Fruit fly (Drosophila melanogaster) whole organism, embryonic: ENCODE results near the gene scny.

Experiments used
- ATbp ChIP-seq: fragments of 200-800 bp; sonication (Bioruptor generic); optimal IDR thresholded peaks from 2 replicates; lab custom pipeline; 2017; ENCODE audit warnings: missing biosample characterization, mild to moderate bottlenecking, missing genetic modification characterization, missing genetic modification reagents
- BEAF-32 ChIP-seq: fragments of 200-800 bp; sonication (Bioruptor generic); optimal IDR thresholded peaks from 3 replicates; lab custom pipeline; 2017; ENCODE audit warnings: missing biosample characterization, missing genetic modification characterization, mild to moderate bottlenecking, moderate library complexity, missing genetic modification reagents
- Bgb ChIP-seq: fragments of 200-800 bp; sonication (Bioruptor generic); IDR thresholded peaks from 2 replicates; pipeline ENCODE4 v1.3.6; 2022; ENCODE audit warnings: missing biosample characterization, missing genetic modification characterization; ENCODE audit not compliant: partially characterized antibody
- Bteb2 ChIP-seq: fragments of 200-800 bp; sonication (Bioruptor generic); optimal IDR thresholded peaks from 2 replicates; lab custom pipeline; 2016; ENCODE audit warnings: missing biosample characterization, missing genetic modification characterization
- CG10267 ChIP-seq: fragments of 200-800 bp; sonication (Bioruptor generic); optimal IDR thresholded peaks from 2 replicates; lab custom pipeline; 2018; ENCODE audit warnings: missing biosample characterization, mild to moderate bottlenecking, missing genetic modification characterization, moderate library complexity
- CG10959 ChIP-seq: fragments of 200-800 bp; sonication (Bioruptor generic); IDR thresholded peaks from 2 replicates; pipeline ENCODE4 v1.3.6; 2022; ENCODE audit warnings: missing biosample characterization, missing genetic modification characterization
- CG11560 ChIP-seq: fragments of 200-800 bp; sonication (Bioruptor generic); IDR thresholded peaks from 3 replicates; pipeline ENCODE4 v1.3.6; 2022; ENCODE audit warnings: missing biosample characterization, missing genetic modification characterization
- CG12236 ChIP-seq: fragments of 200-800 bp; sonication (Bioruptor generic); optimal IDR thresholded peaks from 2 replicates; lab custom pipeline; 2016; ENCODE audit warnings: missing biosample characterization, missing genetic modification characterization
- CG1233 ChIP-seq: fragments of 200-800 bp; sonication (Bioruptor generic); optimal IDR thresholded peaks from 4 replicates; lab custom pipeline; 2018; ENCODE audit warnings: missing biosample characterization, mild to moderate bottlenecking, missing genetic modification characterization
- CG13287 ChIP-seq: fragments of 200-800 bp; sonication (Bioruptor generic); IDR thresholded peaks from 2 replicates; pipeline ENCODE4 v1.3.6; 2022; ENCODE audit warnings: missing biosample characterization, missing genetic modification characterization; ENCODE audit not compliant: partially characterized antibody
- CG13624 ChIP-seq: fragments of 200-800 bp; sonication (Bioruptor generic); optimal IDR thresholded peaks from 2 replicates; lab custom pipeline; 2016; ENCODE audit warnings: missing biosample characterization, missing genetic modification characterization
- CG15514 ChIP-seq: fragments of 200-800 bp; sonication (Bioruptor generic); optimal IDR thresholded peaks from 3 replicates; lab custom pipeline; 2017; ENCODE audit warnings: missing biosample characterization, missing genetic modification characterization, mild to moderate bottlenecking, moderate library complexity, missing genetic modification reagents
- CG17385 ChIP-seq: fragments of 200-800 bp; sonication (Bioruptor generic); optimal IDR thresholded peaks from 3 replicates; lab custom pipeline; 2018; ENCODE audit warnings: missing biosample characterization, mild to moderate bottlenecking, missing genetic modification characterization
- CG17568 ChIP-seq: fragments of 200-800 bp; sonication (Bioruptor generic); optimal IDR thresholded peaks from 2 replicates; lab custom pipeline; 2018; ENCODE audit warnings: missing biosample characterization, mild to moderate bottlenecking, missing genetic modification characterization, moderate library complexity
- CG17802 ChIP-seq: fragments of 200-800 bp; sonication (Bioruptor generic); optimal IDR thresholded peaks from 2 replicates; lab custom pipeline; 2018; ENCODE audit warnings: missing biosample characterization, mild to moderate bottlenecking, missing genetic modification characterization, moderate library complexity
- CG2875 ChIP-seq: fragments of 200-800 bp; sonication (Bioruptor generic); optimal IDR thresholded peaks from 2 replicates; lab custom pipeline; 2017; ENCODE audit warnings: missing biosample characterization, mild to moderate bottlenecking, missing genetic modification characterization, missing genetic modification reagents
- CG2889 ChIP-seq: fragments of 200-800 bp; sonication (Bioruptor generic); IDR thresholded peaks from 3 replicates; pipeline ENCODE4 v1.3.6; 2022; ENCODE audit warnings: missing biosample characterization, missing genetic modification characterization
- CG30403 ChIP-seq: fragments of 200-800 bp; sonication (Bioruptor generic); optimal IDR thresholded peaks from 3 replicates; lab custom pipeline; 2016; ENCODE audit warnings: missing biosample characterization, missing genetic modification characterization
- CG3726 ChIP-seq: fragments of 200-800 bp; sonication (Bioruptor generic); IDR thresholded peaks from 3 replicates; pipeline ENCODE4, ENCODE4 v1.3.6; 2022; ENCODE audit warnings: missing biosample characterization, missing genetic modification characterization
- CG3838 ChIP-seq: fragments of 200-800 bp; sonication (Bioruptor generic); optimal IDR thresholded peaks from 3 replicates; lab custom pipeline; 2016; ENCODE audit warnings: missing biosample characterization, missing genetic modification characterization
- CG4424 ChIP-seq: fragments of 200-800 bp; sonication (Bioruptor generic); optimal IDR thresholded peaks from 3 replicates; lab custom pipeline; 2016; ENCODE audit warnings: missing biosample characterization, missing genetic modification characterization
- CG8388 ChIP-seq: fragments of 200-800 bp; sonication (Bioruptor generic); optimal IDR thresholded peaks from 2 replicates; lab custom pipeline; 2019; ENCODE audit warnings: missing biosample characterization, mild to moderate bottlenecking, missing genetic modification characterization, moderate library complexity
- CTCF ChIP-seq: fragments of 200-800 bp; sonication (Bioruptor generic); optimal IDR thresholded peaks from 2 replicates; lab custom pipeline; 2017; ENCODE audit warnings: missing biosample characterization, mild to moderate bottlenecking, missing genetic modification characterization, moderate library complexity
- HHEX ChIP-seq: fragments of 200-800 bp; sonication (Bioruptor generic); optimal IDR thresholded peaks from 3 replicates; lab custom pipeline; 2017; ENCODE audit warnings: missing biosample characterization, mild to moderate bottlenecking, missing genetic modification characterization, missing genetic modification reagents
- HmgZ ChIP-seq: fragments of 200-800 bp; sonication (Bioruptor generic); optimal IDR thresholded peaks from 2 replicates; lab custom pipeline; 2018; ENCODE audit warnings: missing biosample characterization, mild to moderate bottlenecking, missing genetic modification characterization
- Hmr ChIP-seq: fragments of 200-800 bp; sonication (Bioruptor generic); optimal IDR thresholded peaks from 3 replicates; lab custom pipeline; 2017; ENCODE audit warnings: mild to moderate bottlenecking, missing biosample characterization, missing genetic modification reagents, missing genetic modification characterization
- Lpt ChIP-seq: fragments of >200 bp; optimal IDR thresholded peaks from 2 replicates; lab custom pipeline; 2018; ENCODE audit warnings: missing biosample characterization, missing genetic modification characterization
- Ravus ChIP-seq: fragments of 200-800 bp; sonication (Bioruptor generic); IDR thresholded peaks from 2 replicates; pipeline ENCODE4 v1.3.6; 2022; ENCODE audit warnings: missing biosample characterization, missing genetic modification characterization
- Side ChIP-seq: fragments of 200-800 bp; sonication (Bioruptor generic); optimal IDR thresholded peaks from 2 replicates; lab custom pipeline; 2016; ENCODE audit warnings: missing biosample characterization, missing genetic modification characterization
- Tbp ChIP-seq: fragments of >200 bp; optimal IDR thresholded peaks from 2 replicates; lab custom pipeline; 2018; ENCODE audit warnings: missing biosample characterization, missing genetic modification characterization
- ab ChIP-seq: fragments of 200-800 bp; sonication (Bioruptor generic); optimal IDR thresholded peaks from 2 replicates; lab custom pipeline; 2016; ENCODE audit warnings: missing biosample characterization, missing genetic modification characterization
- br ChIP-seq: fragments of >200 bp; optimal IDR thresholded peaks from 2 replicates; lab custom pipeline; 2017
- crc ChIP-seq: fragments of 200-800 bp; sonication (Bioruptor generic); optimal IDR thresholded peaks from 2 replicates; lab custom pipeline; 2016; ENCODE audit warnings: missing biosample characterization, missing genetic modification characterization
- crol ChIP-seq: fragments of 200-800 bp; sonication (Bioruptor generic); IDR thresholded peaks from 2 replicates; pipeline ENCODE4 v1.3.6; 2022; ENCODE audit warnings: missing biosample characterization, missing genetic modification characterization
- da ChIP-seq: fragments of 200-800 bp; sonication (Bioruptor generic); optimal IDR thresholded peaks from 2 replicates; lab custom pipeline; 2016; ENCODE audit warnings: missing biosample characterization, missing genetic modification characterization
- dmrt99B ChIP-seq: fragments of 200-800 bp; sonication (Bioruptor generic); optimal IDR thresholded peaks from 2 replicates; lab custom pipeline; 2018; ENCODE audit warnings: missing biosample characterization, mild to moderate bottlenecking, missing genetic modification characterization, moderate library complexity
- fd102C ChIP-seq: fragments of 200-800 bp; sonication (Bioruptor generic); optimal IDR thresholded peaks from 2 replicates; lab custom pipeline; 2018; ENCODE audit warnings: missing biosample characterization, mild to moderate bottlenecking, missing genetic modification characterization, moderate library complexity
- fu2 ChIP-seq: fragments of 200-800 bp; sonication (Bioruptor generic); optimal IDR thresholded peaks from 2 replicates; lab custom pipeline; 2016; ENCODE audit warnings: missing biosample characterization, missing genetic modification characterization
- gro ChIP-seq: fragments of 200-800 bp; sonication (Bioruptor generic); optimal IDR thresholded peaks from 2 replicates; lab custom pipeline; 2016; ENCODE audit warnings: missing biosample characterization, missing genetic modification characterization
- ind ChIP-seq: fragments of 200-800 bp; sonication (Bioruptor generic); optimal IDR thresholded peaks from 3 replicates; lab custom pipeline; 2016; ENCODE audit warnings: missing biosample characterization, missing genetic modification characterization
- jumu ChIP-seq: fragments of 200-800 bp; sonication (Bioruptor generic); optimal IDR thresholded peaks from 3 replicates; lab custom pipeline; 2016; ENCODE audit warnings: missing biosample characterization, missing genetic modification characterization
- kah ChIP-seq: fragments of 200-800 bp; sonication (Bioruptor generic); optimal IDR thresholded peaks from 2 replicates; lab custom pipeline; 2018; ENCODE audit warnings: missing biosample characterization, mild to moderate bottlenecking, missing genetic modification characterization
- nmo ChIP-seq: fragments of 200-800 bp; sonication (Bioruptor generic); optimal IDR thresholded peaks from 2 replicates; lab custom pipeline; 2018; ENCODE audit warnings: missing biosample characterization, mild to moderate bottlenecking, missing genetic modification characterization, moderate library complexity
- peb ChIP-seq: fragments of 200-800 bp; sonication (Bioruptor generic); IDR thresholded peaks from 2 replicates; pipeline ENCODE4 v1.3.6; 2022; ENCODE audit warnings: missing biosample characterization, missing genetic modification characterization
- pnt ChIP-seq: fragments of 200-800 bp; sonication (Bioruptor generic); optimal IDR thresholded peaks from 3 replicates; lab custom pipeline; 2016; ENCODE audit warnings: missing biosample characterization, missing genetic modification characterization
- ranshi ChIP-seq: fragments of 200-800 bp; sonication (Bioruptor generic); IDR thresholded peaks from 2 replicates; pipeline ENCODE4 v1.3.6; 2022; ENCODE audit warnings: missing biosample characterization, missing genetic modification characterization
- seq ChIP-seq: fragments of 200-800 bp; sonication (Bioruptor generic); IDR thresholded peaks from 2 replicates; pipeline ENCODE4 v1.3.6; 2022; ENCODE audit warnings: missing biosample characterization, missing genetic modification characterization
- sima ChIP-seq: fragments of 200-800 bp; sonication (Bioruptor generic); optimal IDR thresholded peaks from 2 replicates; lab custom pipeline; 2016; ENCODE audit warnings: missing biosample characterization, missing genetic modification characterization
- slbo ChIP-seq: fragments of 200-800 bp; sonication (Bioruptor generic); IDR thresholded peaks from 2 replicates; pipeline ENCODE4 v1.3.6; 2022; ENCODE audit warnings: missing biosample characterization, missing genetic modification characterization
- toy ChIP-seq: fragments of 200-800 bp; sonication (Bioruptor generic); IDR thresholded peaks from 2 replicates; pipeline ENCODE4 v1.3.6; 2022; ENCODE audit warnings: missing biosample characterization, missing genetic modification characterization
- trh ChIP-seq: fragments of 200-800 bp; sonication (Bioruptor generic); optimal IDR thresholded peaks from 2 replicates; lab custom pipeline; 2016; ENCODE audit warnings: missing biosample characterization, missing genetic modification characterization

The scny gene

dm6 chr3L:5823763-5824445 is 55.1 kb downstream of the scny start (continued):
- TF ChIP-seq CG17802 = peak; percentile 81
- no peak for TF ChIP-seq toy (GFP tag; lab: Robert Waterston, UW)
- TF ChIP-seq seq (GFP tag; lab: Robert Waterston, UW) = peak; percentile 64; the same call in 1 of the 2 replicates
- TF ChIP-seq da (GFP tag; lab: Kevin White, UChicago) = peak; percentile 60
- TF ChIP-seq dmrt99B = peak; percentile 84
- TF ChIP-seq CG13624 (GFP tag; lab: Kevin White, UChicago) = peak; percentile 26
- peak; percentile 64 for TF ChIP-seq pnt (GFP tag; lab: Kevin White, UChicago)
- peak; percentile 47 for TF ChIP-seq CG17385 (GFP tag; lab: Kevin White, UChicago)
- TF ChIP-seq kah (GFP tag; lab: Kevin White, UChicago) = peak; percentile 67
- peak; percentile 68 for TF ChIP-seq CTCF
- TF ChIP-seq CG8388 (GFP tag; lab: Kevin White, UChicago) = peak; percentile 56
- TF ChIP-seq CG10267 (tag; lab: Kevin White, UChicago) = peak; percentile 71
- TF ChIP-seq sima = peak; percentile 2
- no peak for TF ChIP-seq peb (GFP tag; lab: Robert Waterston, UW)
- TF ChIP-seq CG3726 (GFP tag; lab: Robert Waterston, UW) = 0 out of 3 replicates have a peak, but pooled peaks have one; percentile 4
- no peak for TF ChIP-seq Bgb (GFP tag; lab: Robert Waterston, UW)
- 0 out of 2 replicates have a peak, but pooled peaks have one; percentile 20 for TF ChIP-seq slbo (GFP tag; lab: Robert Waterston, UW)
- no peak for TF ChIP-seq br (lab: Kevin White, UChicago)
- TF ChIP-seq CG2889 (GFP tag; lab: Robert Waterston, UW) = no peak
- TF ChIP-seq Lpt = no peak
- TF ChIP-seq ranshi (GFP tag; lab: Robert Waterston, UW) = peak; percentile 73
- TF ChIP-seq Ravus (GFP tag; lab: Robert Waterston, UW) = no peak
- peak; percentile 60 for TF ChIP-seq CG10959
- TF ChIP-seq CG11560 (tag; lab: Robert Waterston, UW) = no peak
- peak; percentile 90 for TF ChIP-seq CG1233
- TF ChIP-seq trh (GFP tag; lab: Kevin White, UChicago) = peak; percentile 68
- TF ChIP-seq ab = no peak
- peak; percentile 66 for TF ChIP-seq CG15514 (GFP tag; lab: Kevin White, UChicago)
- peak; percentile 62 for TF ChIP-seq jumu (GFP tag; lab: Kevin White, UChicago)
- peak; percentile 43 for TF ChIP-seq CG30403 (GFP tag; lab: Kevin White, UChicago)
- no peak for TF ChIP-seq Tbp (GFP tag; lab: Kevin White, UChicago)
- peak; percentile 70 for TF ChIP-seq Hmr
- TF ChIP-seq BEAF-32 (GFP tag; lab: Kevin White, UChicago) = no peak
- no peak for TF ChIP-seq crol (GFP tag; lab: Robert Waterston, UW)
- TF ChIP-seq Bteb2 (GFP tag; lab: Kevin White, UChicago) = peak; percentile 53
- TF ChIP-seq CG2875 (GFP tag; lab: Kevin White, UChicago) = peak; percentile 93
- TF ChIP-seq CG3838 (GFP tag; lab: Kevin White, UChicago) = peak; percentile 88
- no peak for TF ChIP-seq CG13287 (GFP tag; lab: Robert Waterston, UW)
- no peak for TF ChIP-seq gro
- peak; percentile 88 for TF ChIP-seq HHEX (GFP tag; lab: Kevin White, UChicago)
- TF ChIP-seq fd102C = peak; percentile 96
- TF ChIP-seq Side = peak; percentile 82
- TF ChIP-seq CG17568 (GFP tag; lab: Kevin White, UChicago) = peak; percentile 89
- peak; percentile 40 for TF ChIP-seq fu2 (GFP tag; lab: Kevin White, UChicago)
- peak; percentile 92 for TF ChIP-seq CG12236 (GFP tag; lab: Kevin White, UChicago)
- TF ChIP-seq crc (GFP tag; lab: Kevin White, UChicago) = peak; percentile 63
- TF ChIP-seq ind (GFP tag; lab: Kevin White, UChicago) = peak; percentile 44
- peak; percentile 50 for TF ChIP-seq nmo (GFP tag; lab: Kevin White, UChicago)
- TF ChIP-seq ATbp (GFP tag; lab: Kevin White, UChicago) = peak; percentile 96
- peak; percentile 87 for TF ChIP-seq CG4424 (GFP tag; lab: Kevin White, UChicago)
- TF ChIP-seq HmgZ (tag; lab: Kevin White, UChicago) = peak; percentile 76
